Fruit fly (Drosophila melanogaster): ENCODE results near the gene eIF3f1.
"Not testable (repeated sequence)": the region's sequence is repeated elsewhere in the genome, so short reads cannot be mapped to it uniquely, and the experiment has no call there.

dm6 chr3R:4684811-4685210 is 29.2 kb downstream of the eIF3f1 start:
- not testable (repeated sequence) for TF ChIP-seq CG9727 (GFP tag; optimal IDR thresholded peaks at IDR 0.05); sug (tag; optimal IDR thresholded peaks at IDR 0.05); Gsc (GFP tag; IDR thresholded peaks at IDR 0.05); Dref (GFP tag; IDR thresholded peaks at IDR 0.05); bigmax (GFP tag; optimal IDR thresholded peaks at IDR 0.05); Optix (GFP tag; IDR thresholded peaks at IDR 0.05); CG33557 (GFP tag; optimal IDR thresholded peaks at IDR 0.05); ssp (GFP tag; IDR thresholded peaks at IDR 0.05); ro (GFP tag; IDR thresholded peaks at IDR 0.05); Spps (tag; optimal IDR thresholded peaks at IDR 0.05); pan (optimal IDR thresholded peaks at IDR 0.05); pan (GFP tag; optimal IDR thresholded peaks at IDR 0.05 in 1 of 2, IDR thresholded peaks at IDR 0.05 in 1 of 2); HHEX (GFP tag; optimal IDR thresholded peaks at IDR 0.05); CG31224 (GFP tag; IDR thresholded peaks at IDR 0.05)

Data from whole organism, embryonic.